Fruit fly (Drosophila melanogaster): ENCODE measurements around the gene Pop1.

Pop1 gene

dm6 chrX:5671537-5672029 is 49.1 kb downstream of the Pop1 start, which contains the start of gene Rab18 (continued):
- TF ChIP-seq grau (tag; optimal IDR thresholded peaks at IDR 0.05): peak; percentile 20
- no peak for TF ChIP-seq peb (GFP tag; IDR thresholded peaks at IDR 0.05)
- peak; percentile 10 for TF ChIP-seq CG14710 (tag; optimal IDR thresholded peaks at IDR 0.05)
- peak; percentile 25 for TF ChIP-seq CG5180 (GFP tag; optimal IDR thresholded peaks at IDR 0.05)
- TF ChIP-seq CG7786 (GFP tag; optimal IDR thresholded peaks at IDR 0.05): peak; percentile 31
- TF ChIP-seq CG7987 (GFP tag; optimal IDR thresholded peaks at IDR 0.05): no peak
- TF ChIP-seq CG6254 (GFP tag; optimal IDR thresholded peaks at IDR 0.05): no peak
- TF ChIP-seq oc (tag; optimal IDR thresholded peaks at IDR 0.05): no peak
- TF ChIP-seq CG8089 (GFP tag; optimal IDR thresholded peaks at IDR 0.05): no peak
- no peak for TF ChIP-seq twi (tag; optimal IDR thresholded peaks at IDR 0.05)
- peak; percentile 35; the same call in 1 of the 3 replicates for TF ChIP-seq HLH4C (GFP tag; IDR thresholded peaks at IDR 0.05; ENCODE audit: partially characterized antibody)
- TF ChIP-seq CG42726 (GFP tag; IDR thresholded peaks at IDR 0.05; ENCODE audit: partially characterized antibody): no peak
- TF ChIP-seq CG12299 (tag; optimal IDR thresholded peaks at IDR 0.05): no peak
- TF ChIP-seq vvl (GFP tag; IDR thresholded peaks at IDR 0.05): peak; percentile 75
- no peak for TF ChIP-seq fd3F (GFP tag; optimal IDR thresholded peaks at IDR 0.05)
- TF ChIP-seq Nf-YC (tag; optimal IDR thresholded peaks at IDR 0.05): no peak
- TF ChIP-seq CG2678 (tag; optimal IDR thresholded peaks at IDR 0.05): no peak
- TF ChIP-seq ATbp (GFP tag; optimal IDR thresholded peaks at IDR 0.05): no peak
- TF ChIP-seq D19B (GFP tag; optimal IDR thresholded peaks at IDR 0.05): no peak
- TF ChIP-seq CoRest (tag; optimal IDR thresholded peaks at IDR 0.05): peak; percentile 35
- TF ChIP-seq pita (GFP tag; optimal IDR thresholded peaks at IDR 0.05): no peak
- no peak for TF ChIP-seq CG17612 (GFP tag; IDR thresholded peaks at IDR 0.05)
- peak; percentile 60 for TF ChIP-seq Dref (GFP tag; IDR thresholded peaks at IDR 0.05)
- 0 out of 3 replicates have a peak, but pooled peaks have one; percentile 33 for TF ChIP-seq dysf (GFP tag; IDR thresholded peaks at IDR 0.05)
- TF ChIP-seq CG8388 (GFP tag; optimal IDR thresholded peaks at IDR 0.05): no peak
- no peak for TF ChIP-seq CG6765 (GFP tag; optimal IDR thresholded peaks at IDR 0.05)
- TF ChIP-seq cato (GFP tag; optimal IDR thresholded peaks at IDR 0.05; ENCODE audit: borderline replicate concordance): no peak
- peak; percentile 11 for TF ChIP-seq CG30020 (tag; optimal IDR thresholded peaks at IDR 0.05)
- TF ChIP-seq CG10979 (tag; optimal IDR thresholded peaks at IDR 0.05): no peak
- no peak for TF ChIP-seq CG7556 (GFP tag; optimal IDR thresholded peaks at IDR 0.05)
- TF ChIP-seq CG14014 (GFP tag; IDR thresholded peaks at IDR 0.05): no peak
- TF ChIP-seq CG2712 (tag; optimal IDR thresholded peaks at IDR 0.05): peak; percentile 22
- peak; percentile 15; the same call in 1 of the 3 replicates for TF ChIP-seq Mrtf (GFP tag; IDR thresholded peaks at IDR 0.05)
- no peak for TF ChIP-seq D19A (tag; optimal IDR thresholded peaks at IDR 0.05)
- TF ChIP-seq CG33213 (GFP tag; optimal IDR thresholded peaks at IDR 0.05): peak; percentile 38
- no peak for TF ChIP-seq Hmr (GFP tag; optimal IDR thresholded peaks at IDR 0.05)
- peak; percentile 77 for TF ChIP-seq CG9932 (GFP tag; IDR thresholded peaks at IDR 0.05)
- TF ChIP-seq CG4328 (GFP tag; optimal IDR thresholded peaks at IDR 0.05): no peak
- peak; percentile 16 for TF ChIP-seq CG1602 (GFP tag; optimal IDR thresholded peaks at IDR 0.05)
- 0 out of 2 replicates have a peak, but pooled peaks have one; percentile 12 for TF ChIP-seq chm (GFP tag; IDR thresholded peaks at IDR 0.05)
- TF ChIP-seq Trl (optimal IDR thresholded peaks at IDR 0.05): no peak
- peak; percentile 43 for TF ChIP-seq Trl (GFP tag; optimal IDR thresholded peaks at IDR 0.05)
- TF ChIP-seq Hr51 (GFP tag; optimal IDR thresholded peaks at IDR 0.05): peak in 1 of 2 experiments; percentile 21
- 0 out of 2 replicates have a peak, but pooled peaks have one; percentile 13 for TF ChIP-seq CG11247 (GFP tag; IDR thresholded peaks at IDR 0.05)
- TF ChIP-seq CG4360 (GFP tag; IDR thresholded peaks at IDR 0.05): no peak
- TF ChIP-seq CG4617 (GFP tag; optimal IDR thresholded peaks at IDR 0.05; ENCODE audit: borderline replicate concordance): peak; percentile 3
- no peak for TF ChIP-seq PHDP (tag; optimal IDR thresholded peaks at IDR 0.05)
- TF ChIP-seq hth (optimal IDR thresholded peaks at IDR 0.05): no peak
- no peak for TF ChIP-seq CG9437 (GFP tag; optimal IDR thresholded peaks at IDR 0.05)
- TF ChIP-seq Adf1 (GFP tag; IDR thresholded peaks at IDR 0.05): no peak
